Fruit fly (Drosophila melanogaster) whole organism, wandering third instar larva: ENCODE results near the gene CG15387.

Experiments used
- Abd-B ChIP-seq: fragments of >200 bp; optimal IDR thresholded peaks from 2 replicates; lab custom pipeline; 2017; ENCODE audit warnings: missing biosample characterization, missing genetic modification characterization
- CG32264 ChIP-seq: fragments of 200-800 bp; sonication (Bioruptor generic); optimal IDR thresholded peaks from 2 replicates; lab custom pipeline; 2016; ENCODE audit warnings: missing biosample characterization, missing genetic modification characterization
- CG9705 ChIP-seq: fragments of 200-800 bp; sonication (Bioruptor generic); optimal IDR thresholded peaks from 2 replicates; lab custom pipeline; 2018; ENCODE audit warnings: missing biosample characterization, mild to moderate bottlenecking, missing genetic modification characterization
- CrebA ChIP-seq: fragments of 200-800 bp; sonication (Bioruptor generic); optimal IDR thresholded peaks from 2 replicates; lab custom pipeline; 2016; ENCODE audit warnings: missing biosample characterization, mild to moderate bottlenecking, missing genetic modification characterization, borderline replicate concordance
- Dfd ChIP-seq: fragments of >200 bp; optimal IDR thresholded peaks from 2 replicates; lab custom pipeline; 2017; ENCODE audit warnings: missing biosample characterization, missing genetic modification characterization
- Dif ChIP-seq: fragments of 200-275, 200-300 bp; sonication (Bioruptor generic); optimal IDR thresholded peaks from 2 replicates; lab custom pipeline; 2018; ENCODE audit warnings: missing biosample characterization, missing genetic modification characterization; ENCODE audit not compliant: partially characterized antibody
- Hr78 ChIP-seq: fragments of >200 bp; optimal IDR thresholded peaks from 2 replicates; lab custom pipeline; 2017; ENCODE audit warnings: missing biosample characterization, missing genetic modification characterization
- Hr83 ChIP-seq: fragments of 200-300 bp; sonication (Bioruptor generic); optimal IDR thresholded peaks from 2 replicates; lab custom pipeline; 2016; ENCODE audit warnings: missing biosample characterization, mild to moderate bottlenecking, missing genetic modification characterization, moderate library complexity; ENCODE audit not compliant: poor library complexity, severe bottlenecking
- Jra ChIP-seq: sonication (Bioruptor generic); optimal IDR thresholded peaks from 2 replicates; lab custom pipeline; 2016; ENCODE audit warnings: missing biosample characterization, missing genetic modification characterization
- Mio ChIP-seq: sonication (Bioruptor generic); optimal IDR thresholded peaks from 2 replicates; lab custom pipeline; 2016; ENCODE audit warnings: missing biosample characterization, missing genetic modification characterization
- Myc ChIP-seq: fragments of >200 bp; optimal IDR thresholded peaks from 2 replicates; lab custom pipeline; 2017
- N ChIP-seq: fragments of >200 bp; optimal IDR thresholded peaks from 2 replicates; lab custom pipeline; 2018; ENCODE audit warnings: missing biosample characterization, missing external identifiers, missing genetic modification characterization
- OdsH ChIP-seq: fragments of 200-800 bp; sonication (Bioruptor generic); optimal IDR thresholded peaks from 2 replicates; lab custom pipeline; 2016; ENCODE audit warnings: missing biosample characterization, mild to moderate bottlenecking, missing genetic modification characterization
- Rel ChIP-seq, 2 experiments: fragments of 200-800 bp; sonication (Bioruptor generic) in 1 of 2; optimal IDR thresholded peaks; 2 replicates in 1 of 2; 3 replicates in 1 of 2; lab custom pipeline; 2016 to 2019; ENCODE audit warnings: mild to moderate bottlenecking in 2 of 2, missing biosample characterization in 2 of 2, missing genetic modification characterization in 2 of 2, moderate library complexity in 1 of 2
- Sp1 ChIP-seq: fragments of 200-800 bp; sonication (Bioruptor generic); optimal IDR thresholded peaks from 3 replicates; lab custom pipeline; 2019; ENCODE audit warnings: missing biosample characterization, mild to moderate bottlenecking, missing genetic modification characterization, moderate library complexity
- Vsx2 ChIP-seq: fragments of 200-300, 225-300 bp; sonication (Bioruptor generic); optimal IDR thresholded peaks from 2 replicates; lab custom pipeline; 2018; ENCODE audit warnings: missing biosample characterization, missing genetic modification characterization; ENCODE audit not compliant: partially characterized antibody
- br ChIP-seq: fragments of 200-800 bp; sonication (Bioruptor generic); optimal IDR thresholded peaks from 2 replicates; lab custom pipeline; 2016; ENCODE audit warnings: missing biosample characterization, missing genetic modification characterization
- brk ChIP-seq: fragments of 200-800 bp; sonication (Bioruptor generic); optimal IDR thresholded peaks from 2 replicates; lab custom pipeline; 2016; ENCODE audit warnings: missing biosample characterization, mild to moderate bottlenecking, missing genetic modification characterization
- dl ChIP-seq, 2 experiments: fragments of 175-275, 200-275 bp in 1 of 2; fragments of 200-275 bp in 1 of 2; sonication (Bioruptor generic); optimal IDR thresholded peaks; lab custom pipeline; 2018; ENCODE audit warnings: mild to moderate bottlenecking in 2 of 2, missing biosample characterization in 2 of 2, missing genetic modification characterization in 2 of 2, moderate library complexity in 2 of 2; ENCODE audit not compliant: partially characterized antibody in 2 of 2, insufficient read depth in 1 of 2
- dsf ChIP-seq: sonication (Bioruptor generic); optimal IDR thresholded peaks from 2 replicates; lab custom pipeline; 2016; ENCODE audit warnings: missing biosample characterization, missing genetic modification characterization, borderline replicate concordance
- ey ChIP-seq: fragments of 200-800 bp; sonication (Bioruptor generic); optimal IDR thresholded peaks from 2 replicates; lab custom pipeline; 2016; ENCODE audit warnings: missing biosample characterization, missing genetic modification characterization
- fru ChIP-seq: fragments of 200-800 bp; sonication (Bioruptor generic); optimal IDR thresholded peaks from 3 replicates; lab custom pipeline; 2016; ENCODE audit warnings: missing biosample characterization, mild to moderate bottlenecking, missing genetic modification characterization
- h ChIP-seq: fragments of 200-800 bp; sonication (Bioruptor generic); optimal IDR thresholded peaks from 3 replicates; lab custom pipeline; 2016; ENCODE audit warnings: missing biosample characterization, mild to moderate bottlenecking, missing genetic modification characterization
- jim ChIP-seq: fragments of 175-275, 200-325 bp; sonication (Bioruptor generic); optimal IDR thresholded peaks from 2 replicates; lab custom pipeline; 2016; ENCODE audit warnings: missing biosample characterization, mild to moderate bottlenecking, missing genetic modification characterization
- lola ChIP-seq: fragments of >200 bp; optimal IDR thresholded peaks from 2 replicates; lab custom pipeline; 2017; ENCODE audit warnings: missing biosample characterization, missing genetic modification characterization
- pan ChIP-seq: fragments of >200 bp; optimal IDR thresholded peaks from 2 replicates; lab custom pipeline; 2017
- psq ChIP-seq: fragments of 200-800 bp; sonication (Bioruptor generic); optimal IDR thresholded peaks from 3 replicates; lab custom pipeline; 2017; ENCODE audit warnings: missing biosample characterization, mild to moderate bottlenecking, missing genetic modification characterization, moderate library complexity
- rgr ChIP-seq: fragments of 200-800 bp; sonication (Bioruptor generic); optimal IDR thresholded peaks from 3 replicates; lab custom pipeline; 2016; ENCODE audit warnings: missing biosample characterization, mild to moderate bottlenecking, missing genetic modification characterization
- sage ChIP-seq: fragments of 200-800 bp; sonication (Bioruptor generic); optimal IDR thresholded peaks from 2 replicates; lab custom pipeline; 2016; ENCODE audit warnings: missing biosample characterization, mild to moderate bottlenecking, missing genetic modification characterization
- sv ChIP-seq: fragments of 200-800 bp; sonication (Bioruptor generic); optimal IDR thresholded peaks from 3 replicates; lab custom pipeline; 2016; ENCODE audit warnings: missing biosample characterization, missing genetic modification characterization
- tai ChIP-seq: sonication (Bioruptor generic); optimal IDR thresholded peaks from 2 replicates; lab custom pipeline; 2016; ENCODE audit warnings: missing biosample characterization, missing genetic modification characterization
- usp ChIP-seq: fragments of >200 bp; optimal IDR thresholded peaks from 2 replicates; lab custom pipeline; 2017; ENCODE audit warnings: missing biosample characterization, missing genetic modification characterization
- woc ChIP-seq: sonication (Bioruptor generic); optimal IDR thresholded peaks from 2 replicates; lab custom pipeline; 2016; ENCODE audit warnings: missing biosample characterization, mild to moderate bottlenecking, missing genetic modification characterization

Gene CG15387

dm6 chr2L:2240493-2240892 is 14.4 kb upstream of the CG15387 start, which contains the start of gene Tengl1:
Tengl1 (minus strand) TSS chr2L:2240593.
- no peak for TF ChIP-seq Myc (lab: Kevin White, UChicago)
- no peak for TF ChIP-seq fru (GFP tag; lab: Kevin White, UChicago)
- no peak for TF ChIP-seq sv (GFP tag; lab: Kevin White, UChicago)
- no peak for TF ChIP-seq OdsH (GFP tag; lab: Kevin White, UChicago)
- no peak for TF ChIP-seq tai (GFP tag; lab: Kevin White, UChicago)
- no peak for TF ChIP-seq Mio (GFP tag; lab: Kevin White, UChicago)
- TF ChIP-seq Jra (GFP tag; lab: Kevin White, UChicago) = no peak
- no peak for TF ChIP-seq woc (GFP tag; lab: Kevin White, UChicago)
- TF ChIP-seq Rel (GFP tag; optimal IDR thresholded peaks at IDR 0.05; lab: Kevin White, UChicago) = no peak
- TF ChIP-seq Rel (tag; optimal IDR thresholded peaks at IDR 0.05; lab: Kevin White, UChicago) = no peak
- TF ChIP-seq CG9705 (GFP tag; lab: Kevin White, UChicago) = no peak
- no peak for TF ChIP-seq Dfd (GFP tag; lab: Kevin White, UChicago)

- no peak for TF ChIP-seq N (GFP tag; lab: Kevin White, UChicago)
- no peak for TF ChIP-seq sv (GFP tag; lab: Kevin White, UChicago)
- TF ChIP-seq Myc (lab: Kevin White, UChicago) = no peak
- no peak for TF ChIP-seq dsf (GFP tag; lab: Kevin White, UChicago)
- no peak for TF ChIP-seq pan
Measured at dm6 chr2L:2239284-2239683, 13.2 kb upstream of the CG15387 start, which contains the start of gene Tengl2. Tengl2 (minus strand) TSS chr2L:2239384.

DNA sequence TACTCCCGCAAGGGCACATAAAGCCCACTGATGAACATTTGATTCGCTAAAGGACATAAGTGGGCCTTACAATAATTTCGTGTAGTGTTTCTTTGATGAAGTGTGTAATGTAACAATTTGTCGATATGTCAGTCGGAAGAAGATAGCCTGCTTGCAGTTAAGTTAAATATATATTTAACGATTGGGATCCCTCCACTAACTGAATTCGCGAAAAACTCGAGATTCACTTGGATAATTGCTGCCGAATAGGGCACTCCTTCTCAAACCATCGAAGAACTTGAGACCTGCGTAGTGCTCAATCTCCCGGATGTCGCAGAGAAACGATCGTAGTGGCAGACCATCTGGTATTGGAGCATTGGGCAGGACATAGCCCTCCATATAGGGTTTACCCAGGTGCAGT is 12.1 kb upstream of the CG15387 start, which contains the start of gene Tengl3:
Tengl3 (minus strand) TSS at position 101 of the 400 bp plus-strand sequence.
- TF ChIP-seq brk = no peak
- TF ChIP-seq Hr78 (GFP tag; lab: Kevin White, UChicago) = no peak
- TF ChIP-seq rgr (GFP tag; lab: Kevin White, UChicago) = no peak
- no peak for TF ChIP-seq pan
- no peak for TF ChIP-seq fru (GFP tag; lab: Kevin White, UChicago)
- no peak for TF ChIP-seq Abd-B (GFP tag; lab: Kevin White, UChicago)
- no peak for TF ChIP-seq CG9705 (GFP tag; lab: Kevin White, UChicago)
- TF ChIP-seq jim = no peak
- no peak for TF ChIP-seq Hr83 (GFP tag; lab: Kevin White, UChicago)
- TF ChIP-seq Sp1 = no peak
- no peak for TF ChIP-seq ey (GFP tag; lab: Kevin White, UChicago)

DNA sequence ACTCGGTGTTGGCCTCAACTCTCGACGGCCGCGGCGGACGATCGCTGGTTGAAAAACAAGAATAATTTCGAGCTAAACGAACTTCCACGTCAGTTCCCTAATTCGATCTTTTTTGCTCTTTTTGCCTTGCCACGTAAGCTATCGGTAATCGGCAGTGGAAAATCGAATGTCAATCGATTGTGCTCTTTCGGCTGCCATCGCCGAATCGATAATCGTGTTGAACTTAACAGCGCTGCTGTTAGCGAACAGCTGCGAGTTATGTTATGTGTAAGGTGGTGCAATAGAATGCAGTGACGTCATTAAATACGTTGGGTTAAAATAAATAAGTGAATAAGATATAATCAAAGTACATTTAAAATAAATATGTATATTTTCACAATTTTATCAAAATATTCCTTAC is 10.6 kb upstream of the CG15387 start, which contains the start of gene Sec24CD:
Sec24CD (minus strand) TSS at position 123 of the 400 bp plus-strand sequence.
- TF ChIP-seq OdsH (GFP tag; lab: Kevin White, UChicago) (peak; percentile 24), br (GFP tag; lab: Kevin White, UChicago) (no peak), lola (GFP tag; lab: Kevin White, UChicago) (no peak), psq (GFP tag; lab: Kevin White, UChicago) (no peak), brk (no peak), Dfd (GFP tag; lab: Kevin White, UChicago) (no peak), CG9705 (GFP tag; lab: Kevin White, UChicago) (no peak), N (GFP tag; lab: Kevin White, UChicago) (no peak), Sp1 (no peak), Hr83 (GFP tag; lab: Kevin White, UChicago) (no peak), Hr78 (GFP tag; lab: Kevin White, UChicago) (no peak), ey (GFP tag; lab: Kevin White, UChicago) (no peak), sage (GFP tag; lab: Kevin White, UChicago) (no peak), dsf (GFP tag; lab: Kevin White, UChicago) (no peak), rgr (GFP tag; lab: Kevin White, UChicago) (no peak), dl (GFP tag; optimal IDR thresholded peaks at IDR 0.05; lab: Kevin White, UChicago; ENCODE audit: insufficient read depth in 1 of 2, partially characterized antibody in 2 of 2) (no peak), usp (GFP tag; lab: Kevin White, UChicago) (no peak), Abd-B (GFP tag; lab: Kevin White, UChicago) (no peak), Vsx2 (GFP tag; lab: Kevin White, UChicago) (no peak), pan (no peak), Jra (GFP tag; lab: Kevin White, UChicago) (no peak), CG32264 (GFP tag; lab: Kevin White, UChicago) (no peak), h (peak; percentile 13), woc (GFP tag; lab: Kevin White, UChicago) (peak; percentile 86), Dif (GFP tag; lab: Kevin White, UChicago) (no peak), CrebA (peak; percentile 94)
